Fruit fly (Drosophila melanogaster) S2 (cell line): ENCODE measurements around the gene Obp69a.

Experiments
- CG8478 ChIP-seq: fragments of >200 bp; optimal IDR thresholded peaks from 2 replicates; lab custom pipeline; 2018
- CTCF ChIP-seq, 2 experiments: fragments of >200 bp; optimal IDR thresholded peaks; 2 replicates each; lab custom pipeline; 2018

The Obp69a gene

DNA sequence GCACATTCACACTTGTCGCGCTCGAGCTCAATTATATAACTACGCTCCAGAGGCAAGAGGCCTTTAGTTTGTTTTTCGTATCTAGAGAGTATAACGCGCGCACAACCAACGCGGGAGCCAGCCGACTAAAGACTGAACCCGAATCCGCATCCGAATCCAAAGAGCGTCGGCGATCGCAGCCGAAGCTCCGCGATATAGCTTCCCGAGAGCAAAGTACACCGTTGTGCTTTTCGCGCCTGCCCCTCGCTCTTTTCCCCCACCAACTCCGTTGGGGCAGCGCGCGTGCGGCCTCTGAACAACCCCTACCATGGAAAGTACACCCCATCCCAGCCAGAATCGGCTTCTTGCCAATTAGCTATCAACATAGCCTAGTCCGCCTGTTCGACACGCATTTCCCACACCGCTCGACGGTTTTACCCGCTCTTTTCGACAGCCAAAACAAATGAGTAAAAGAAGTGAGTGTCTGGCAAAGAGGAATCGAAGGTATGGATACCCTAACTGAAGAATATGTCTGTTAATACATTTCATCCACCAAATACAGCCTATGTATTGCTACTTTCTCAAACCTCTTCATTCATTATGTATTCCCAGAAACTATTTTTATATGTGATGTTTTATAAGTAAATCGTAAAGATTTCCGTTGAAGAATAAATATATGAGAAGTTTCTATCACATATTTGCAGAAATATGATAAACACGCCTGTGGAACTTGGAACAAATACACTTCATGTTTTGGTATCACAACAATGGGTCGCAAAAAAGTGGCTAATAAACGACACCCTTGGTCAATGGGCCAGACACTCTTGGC, 12.7 kb downstream of the Obp69a start:
- TF ChIP-seq CG8478 (lab: Kevin White, UChicago) (no peak), CTCF (optimal IDR thresholded peaks at IDR 0.05; lab: Kevin White, UChicago) (no peak)

DNA sequence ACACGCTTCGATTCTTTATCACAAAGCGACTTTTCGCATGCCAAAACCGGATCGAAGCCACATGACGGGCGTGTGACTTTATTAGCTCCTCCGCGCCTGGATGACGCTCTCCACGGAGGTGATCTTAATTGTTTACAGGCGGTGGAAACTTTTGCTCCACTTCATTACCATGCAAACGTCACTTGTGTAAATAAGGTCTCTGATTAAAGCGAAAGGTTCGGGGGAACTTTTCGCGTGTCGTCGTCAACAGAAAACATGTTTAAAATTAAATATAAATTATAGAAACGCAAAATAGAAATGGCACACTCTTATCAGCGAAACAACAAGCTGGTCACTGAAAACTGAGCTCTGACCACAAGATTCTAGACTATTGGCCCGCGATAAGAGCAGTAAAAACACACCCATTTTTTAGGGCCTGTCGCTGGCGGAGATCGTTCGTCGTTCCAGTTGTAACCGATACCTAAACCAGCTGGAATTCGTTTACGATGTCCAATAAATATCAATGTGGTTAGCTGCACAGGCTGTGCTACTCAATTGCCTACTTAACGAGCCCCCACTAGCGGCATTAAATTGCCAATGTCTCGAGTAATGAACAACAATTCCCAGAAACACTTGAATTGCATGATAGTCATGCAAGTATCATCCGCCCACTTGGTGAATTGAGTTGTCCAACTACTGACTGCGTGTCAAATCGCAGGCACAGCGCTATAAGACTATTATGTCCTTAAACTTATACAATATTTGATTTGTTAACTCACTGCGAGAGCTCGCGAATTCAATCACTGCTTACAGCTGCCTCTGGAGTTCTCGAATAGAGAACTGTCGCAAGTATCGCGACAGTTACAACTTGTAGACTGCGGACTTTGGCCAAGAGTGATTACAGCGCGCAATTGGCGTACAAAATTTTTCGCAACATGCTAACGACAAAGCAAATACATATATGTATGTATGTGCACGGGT, 13.7 kb downstream of the Obp69a start:
- TF ChIP-seq CG8478 (lab: Kevin White, UChicago) (no peak), CTCF (optimal IDR thresholded peaks at IDR 0.05; lab: Kevin White, UChicago) (no peak)

DNA sequence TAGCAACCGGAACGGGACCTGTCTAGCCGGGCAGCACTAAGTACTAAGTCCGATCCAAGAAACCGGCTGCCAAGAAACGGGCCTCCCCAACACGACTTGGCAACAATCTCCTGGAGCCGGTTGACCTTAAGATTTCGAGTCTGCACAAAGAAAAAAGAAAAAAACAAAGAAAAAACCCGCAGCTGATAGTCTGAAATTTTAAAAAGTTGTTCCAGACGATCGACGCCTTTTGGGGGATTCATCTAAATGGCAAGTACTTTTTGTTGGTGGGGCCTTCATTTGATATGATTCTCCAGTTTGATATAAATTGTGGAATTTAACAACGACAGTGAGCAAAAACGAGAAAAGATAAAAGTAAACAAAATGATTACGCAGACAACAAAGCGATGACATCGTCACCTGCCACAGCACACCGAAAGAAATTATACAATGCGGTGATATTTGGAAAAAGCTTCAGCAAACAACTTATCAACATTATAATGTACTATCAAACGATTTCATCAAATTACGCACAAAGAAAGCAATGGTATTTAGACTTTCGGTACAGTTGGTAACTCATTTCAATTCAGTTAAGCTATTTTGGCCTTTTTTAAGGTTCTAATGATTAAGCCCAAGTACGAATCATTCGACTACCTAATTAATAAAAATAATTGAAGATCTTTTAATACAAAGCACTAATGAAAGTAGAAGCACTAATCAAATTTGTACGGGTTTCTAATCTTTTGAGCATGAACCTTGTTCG, 14.7 kb downstream of the Obp69a start:
- TF ChIP-seq CTCF (optimal IDR thresholded peaks at IDR 0.05; lab: Kevin White, UChicago): no peak
- TF ChIP-seq CG8478 (lab: Kevin White, UChicago): no peak

DNA sequence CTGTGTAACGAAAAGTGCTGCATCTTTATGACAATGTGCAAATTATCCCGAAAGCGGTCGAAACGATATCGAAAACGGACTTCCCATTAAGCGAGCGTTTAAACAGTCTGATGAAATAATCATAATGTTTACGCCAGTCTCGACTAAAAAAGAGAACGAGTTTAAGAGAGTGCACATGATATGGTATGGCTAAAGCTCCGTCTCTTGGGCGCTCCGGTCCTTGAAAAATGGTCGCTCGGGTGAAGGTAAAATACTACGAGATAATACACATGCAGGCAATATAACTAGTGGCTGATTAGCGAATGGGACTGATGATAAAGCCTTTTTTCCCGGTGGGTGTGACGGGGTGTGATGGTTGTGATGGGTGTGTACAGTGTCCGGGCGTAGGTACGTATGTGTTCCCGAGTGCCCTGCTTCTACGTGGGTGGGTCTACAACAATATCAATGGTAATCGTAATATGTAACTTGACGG, 15.3 kb downstream of the Obp69a start:
- TF ChIP-seq CG8478 (lab: Kevin White, UChicago) (no peak), CTCF (optimal IDR thresholded peaks at IDR 0.05; lab: Kevin White, UChicago) (no peak)

DNA sequence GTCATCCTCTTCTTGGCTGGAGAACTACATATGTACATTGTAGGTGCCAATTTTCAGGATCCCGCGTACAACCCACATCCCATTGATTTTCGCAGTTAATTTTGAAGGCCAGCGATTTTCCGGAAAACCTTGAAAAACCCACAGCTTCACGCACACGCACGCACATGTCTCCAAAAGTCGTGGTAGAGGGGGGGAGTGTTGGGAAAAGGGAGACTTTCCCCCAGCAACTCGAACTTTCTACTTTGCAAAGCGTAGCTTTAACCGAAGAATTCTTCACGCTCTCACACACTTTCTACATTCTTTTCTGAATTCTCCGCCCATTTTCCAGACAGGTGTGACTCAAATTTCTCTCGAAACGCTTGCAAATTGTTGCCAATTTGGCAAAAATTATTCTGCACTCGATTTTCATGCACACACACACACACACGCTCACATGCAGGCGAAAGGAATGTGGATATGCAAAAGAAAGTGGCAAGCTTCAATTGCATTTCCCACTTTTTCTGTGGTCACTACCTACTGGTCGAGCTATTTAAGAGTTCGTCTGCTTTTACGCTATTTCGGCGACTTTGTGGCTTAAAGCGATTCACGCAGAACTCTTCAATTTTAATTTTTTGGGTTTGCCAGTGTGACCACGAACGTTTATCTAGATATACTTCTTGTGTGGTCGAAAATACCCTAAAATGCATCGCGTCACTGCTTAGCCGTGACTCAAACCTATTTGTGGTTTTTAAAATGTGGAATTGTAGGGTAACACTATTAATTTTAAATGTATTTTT, 18.4 kb downstream of the Obp69a start, which contains the start of gene SCaMC:
Gene SCaMC, minus strand, starts transcription at position 654 of the 776 bp plus-strand sequence.
- TF ChIP-seq CTCF (optimal IDR thresholded peaks at IDR 0.05; lab: Kevin White, UChicago): peak in 1 of 2 experiments; percentile 45
- no peak for TF ChIP-seq CG8478 (lab: Kevin White, UChicago)

DNA sequence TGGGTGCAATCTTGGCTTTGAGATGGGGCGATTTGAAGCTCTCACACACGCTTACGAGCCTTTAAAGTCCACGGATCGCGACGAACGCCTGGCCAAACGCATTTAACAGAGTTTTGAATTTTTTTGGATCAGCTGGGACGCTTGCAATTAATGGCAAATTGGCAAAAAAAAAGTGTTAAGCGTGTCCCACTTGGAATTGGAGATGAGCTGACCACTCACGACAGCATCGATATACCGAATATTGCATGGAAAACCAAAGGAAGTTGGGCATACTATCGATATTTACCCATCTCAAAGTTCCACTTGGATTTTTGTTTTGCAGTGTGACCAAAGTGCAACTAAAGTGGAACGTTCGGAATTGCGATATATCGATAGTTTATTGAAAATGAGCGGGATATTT, 21.4 kb downstream of the Obp69a start, which contains the start of gene ArfGAP1:
Gene ArfGAP1, minus strand, starts transcription at position 240 of the 400 bp plus-strand sequence.
- TF ChIP-seq CTCF (optimal IDR thresholded peaks at IDR 0.05; lab: Kevin White, UChicago) (peak in 1 of 2 experiments; percentile 5), CG8478 (lab: Kevin White, UChicago) (no peak)

DNA sequence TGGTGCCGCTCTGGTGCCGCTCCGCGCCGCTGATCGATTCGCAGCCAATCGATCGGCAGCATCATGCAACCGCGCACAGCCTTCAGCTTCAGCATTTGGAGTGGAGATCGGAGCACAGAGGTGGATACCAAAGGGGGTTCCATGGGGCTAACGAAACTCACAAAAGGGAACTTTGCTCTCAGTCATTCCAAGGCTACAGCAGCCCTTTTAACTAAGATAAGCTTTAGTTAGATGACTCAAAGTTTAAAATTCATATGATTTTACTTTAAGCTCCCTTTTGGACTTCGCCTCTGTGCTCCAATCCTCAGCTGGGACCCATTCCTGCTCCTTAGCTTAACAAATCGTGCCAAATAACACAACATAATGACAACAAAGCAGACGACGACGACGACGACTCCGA, 24.5 kb downstream of the Obp69a start:
- TF ChIP-seq CTCF (optimal IDR thresholded peaks at IDR 0.05; lab: Kevin White, UChicago): no peak
- no peak for TF ChIP-seq CG8478 (lab: Kevin White, UChicago)

DNA sequence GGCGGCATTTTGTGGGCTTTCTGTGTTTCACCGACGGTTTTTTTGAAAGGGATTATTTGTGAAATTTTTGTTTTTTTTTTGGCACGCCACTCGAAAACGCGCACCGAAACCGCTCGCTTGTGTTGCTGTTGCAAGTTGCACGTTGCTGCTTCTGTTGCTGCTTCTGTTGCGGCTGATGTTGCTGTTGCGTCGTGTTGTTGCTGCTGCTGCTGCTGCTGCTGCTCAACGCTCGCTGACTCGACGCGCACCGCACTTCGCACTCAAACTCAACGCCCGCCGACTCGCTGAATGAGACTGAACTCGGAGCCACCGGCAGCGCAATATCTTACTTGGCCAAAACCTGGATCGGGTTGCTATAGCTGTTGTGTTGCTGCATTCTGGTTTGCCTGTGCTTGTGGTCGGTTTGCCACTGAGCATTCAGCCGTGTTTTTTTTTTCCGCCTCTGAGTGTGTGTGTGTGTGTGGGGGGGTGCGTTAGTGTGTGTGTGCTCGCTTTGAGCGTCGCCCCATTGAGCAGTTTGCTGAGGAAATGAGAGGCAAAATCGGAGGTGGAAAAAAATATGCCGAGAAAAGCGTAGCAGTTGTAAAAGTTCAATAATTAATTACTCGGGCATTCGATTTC, 36.5 kb downstream of the Obp69a start, which contains the start of gene toe:
Gene toe, minus strand, starts transcription at position 277 of the 621 bp plus-strand sequence.
- TF ChIP-seq CTCF (optimal IDR thresholded peaks at IDR 0.05; lab: Kevin White, UChicago): no peak
- no peak for TF ChIP-seq CG8478 (lab: Kevin White, UChicago)

DNA sequence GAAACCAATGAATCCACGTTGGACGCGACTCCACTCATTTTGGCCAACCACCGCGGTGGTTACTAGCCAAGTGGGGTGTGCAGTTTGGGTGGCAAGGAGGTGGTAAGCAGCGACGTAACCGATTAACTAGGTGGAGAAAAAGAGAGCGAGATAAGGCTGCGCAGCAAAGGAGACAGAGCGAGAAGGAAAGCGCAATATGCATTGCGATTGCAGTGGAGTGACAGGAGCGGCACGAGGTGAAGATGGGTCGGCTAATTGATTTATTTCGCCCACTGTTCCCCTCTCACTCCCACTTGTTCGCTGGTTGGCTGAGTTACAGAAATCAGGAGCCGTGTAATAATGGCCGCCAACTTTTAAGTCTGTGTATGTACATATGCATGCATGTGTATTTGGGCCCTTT, 37.7 kb downstream of the Obp69a start:
- no peak for TF ChIP-seq CG8478 (lab: Kevin White, UChicago)
- TF ChIP-seq CTCF (optimal IDR thresholded peaks at IDR 0.05; lab: Kevin White, UChicago): no peak

DNA sequence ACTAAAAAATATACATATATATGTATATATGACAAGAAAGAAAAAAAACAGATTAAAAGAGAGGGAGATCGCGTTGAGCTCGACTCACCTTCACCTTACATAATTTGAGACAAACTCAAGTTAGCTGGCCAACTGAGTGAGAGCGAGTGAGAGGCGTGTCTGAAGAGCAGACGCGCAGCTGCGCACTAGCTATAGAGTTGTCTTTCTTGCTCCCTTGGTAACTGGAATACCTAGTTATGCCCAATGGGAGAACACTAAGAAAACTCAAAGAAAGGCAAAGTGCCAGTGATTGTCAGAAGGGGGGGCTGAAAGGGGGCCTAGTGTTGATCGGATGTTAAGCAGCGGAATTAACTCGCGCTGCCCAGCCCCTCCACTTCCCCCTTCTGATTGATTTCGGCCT, 38.5 kb downstream of the Obp69a start:
- TF ChIP-seq CTCF (optimal IDR thresholded peaks at IDR 0.05; lab: Kevin White, UChicago) (no peak), CG8478 (lab: Kevin White, UChicago) (no peak)

DNA sequence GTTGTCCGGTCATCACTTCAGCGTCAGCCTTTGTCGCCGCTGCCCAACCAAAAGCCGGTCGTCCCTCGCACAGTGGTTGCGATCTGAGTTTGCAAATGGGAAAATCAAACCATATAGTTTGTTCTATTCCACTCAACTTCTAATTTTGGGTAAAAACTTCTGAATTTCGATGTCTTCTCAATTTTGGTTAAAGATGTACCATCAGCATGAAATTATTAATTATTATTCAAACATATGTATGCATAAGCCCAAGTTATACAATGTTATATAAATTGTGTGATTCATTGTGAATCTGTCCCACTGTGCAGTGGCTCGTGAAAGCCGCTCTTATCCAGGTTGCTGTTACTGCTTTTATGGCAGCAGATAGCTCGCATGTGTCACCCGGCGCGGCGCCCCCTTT, 46.6 kb downstream of the Obp69a start:
- no peak for TF ChIP-seq CG8478 (lab: Kevin White, UChicago)
- TF ChIP-seq CTCF (optimal IDR thresholded peaks at IDR 0.05; lab: Kevin White, UChicago): no peak

DNA sequence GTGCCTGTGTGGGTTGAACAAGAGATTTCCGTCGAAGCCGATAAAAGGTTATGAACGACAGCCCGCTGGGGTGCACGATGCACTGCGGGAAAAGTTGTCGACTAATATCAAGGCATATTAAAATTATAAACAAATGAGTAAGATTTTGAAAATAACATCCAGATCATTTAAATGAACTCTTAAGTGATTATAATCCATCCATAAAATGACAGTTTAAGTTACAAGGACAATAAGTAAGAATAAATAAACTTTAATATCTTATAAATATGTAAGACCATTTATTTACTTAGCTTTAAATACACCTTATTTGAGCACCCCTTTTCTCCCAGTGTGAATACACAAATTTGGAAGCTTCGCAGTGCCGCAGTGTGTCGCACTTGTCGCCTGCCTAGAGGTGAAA, 48.1 kb downstream of the Obp69a start:
- TF ChIP-seq CG8478 (lab: Kevin White, UChicago): no peak
- TF ChIP-seq CTCF (optimal IDR thresholded peaks at IDR 0.05; lab: Kevin White, UChicago): no peak
